Worm (Caenorhabditis elegans): ENCODE data around the gene pas-7.

ce11 chrII:10099804-10100360 is at the start of gene pas-7, which contains the start of gene puf-12:
- TF ChIP-seq ceh-63 (GFP tag; optimal IDR thresholded peaks at IDR 0.05), result no peak
- TF ChIP-seq elt-3 (tag; optimal IDR thresholded peaks at IDR 0.05), result no peak
- TF ChIP-seq mep-1 (tag; optimal IDR thresholded peaks at IDR 0.05), result no peak
- TF ChIP-seq egl-27 (tag; optimal IDR thresholded peaks at IDR 0.05), result no peak
- TF ChIP-seq fos-1 (tag; optimal IDR thresholded peaks at IDR 0.05), result no peak
- TF ChIP-seq tbx-2 (tag; optimal IDR thresholded peaks at IDR 0.05), result no peak
- TF ChIP-seq lin-39 (tag; optimal IDR thresholded peaks at IDR 0.05), result no peak
- no peak for TF ChIP-seq vab-15 (tag; optimal IDR thresholded peaks at IDR 0.05)
- no peak for TF ChIP-seq nhr-28 (tag; optimal IDR thresholded peaks at IDR 0.05)
